Fruit fly (Drosophila melanogaster) whole organism, pupa: ENCODE data around the gene Rab14.

Experiments
- CG10348 ChIP-seq: fragments of 200-800 bp; sonication (Bioruptor generic); IDR thresholded peaks from 2 replicates; pipeline ENCODE4 v1.3.6; 2022; ENCODE audit warnings: missing biosample characterization, missing genetic modification characterization
- CG12605 ChIP-seq: fragments of 200-800 bp; sonication (Bioruptor generic); IDR thresholded peaks from 2 replicates; pipeline ENCODE4 v1.3.6; 2022; ENCODE audit warnings: missing biosample characterization, missing genetic modification characterization
- CG13204 ChIP-seq: fragments of 200-800 bp; sonication (Bioruptor generic); optimal IDR thresholded peaks from 2 replicates; lab custom pipeline; 2018; ENCODE audit warnings: missing biosample characterization, mild to moderate bottlenecking, missing genetic modification characterization, moderate library complexity
- CG14655 ChIP-seq: fragments of 200-800 bp; sonication (Bioruptor generic); optimal IDR thresholded peaks from 3 replicates; lab custom pipeline; 2017; ENCODE audit warnings: mild to moderate bottlenecking, missing biosample characterization, missing genetic modification reagents, missing genetic modification characterization
- CG15710 ChIP-seq: fragments of 200-800 bp; sonication (Bioruptor generic); optimal IDR thresholded peaks from 2 replicates; lab custom pipeline; 2018; ENCODE audit warnings: missing biosample characterization, mild to moderate bottlenecking, missing genetic modification characterization, moderate library complexity
- CG17806 ChIP-seq: fragments of 200-800 bp; sonication (Bioruptor generic); optimal IDR thresholded peaks from 2 replicates; lab custom pipeline; 2018; ENCODE audit warnings: missing biosample characterization, mild to moderate bottlenecking, missing genetic modification characterization, moderate library complexity
- CG32121 ChIP-seq: fragments of 200-800 bp; sonication (Bioruptor generic); IDR thresholded peaks from 2 replicates; pipeline ENCODE4 v1.3.6; 2022; ENCODE audit warnings: missing biosample characterization, missing genetic modification characterization
- CG34367 ChIP-seq: fragments of 200-800 bp; sonication (Bioruptor generic); optimal IDR thresholded peaks from 2 replicates; lab custom pipeline; 2018; ENCODE audit warnings: missing biosample characterization, mild to moderate bottlenecking, missing genetic modification characterization
- CG4496 ChIP-seq: fragments of 200-800 bp; sonication (Bioruptor generic); IDR thresholded peaks from 3 replicates; pipeline ENCODE4 v1.3.6; 2022; ENCODE audit warnings: missing biosample characterization, missing genetic modification characterization
- CG8159 ChIP-seq: fragments of 200-800 bp; sonication (Bioruptor generic); optimal IDR thresholded peaks from 3 replicates; lab custom pipeline; 2018; ENCODE audit warnings: missing biosample characterization, mild to moderate bottlenecking, missing genetic modification characterization, moderate library complexity
- CG8301 ChIP-seq: fragments of 200-800 bp; sonication (Bioruptor generic); optimal IDR thresholded peaks from 2 replicates; lab custom pipeline; 2018; ENCODE audit warnings: missing biosample characterization, mild to moderate bottlenecking, missing genetic modification characterization
- CG9948 ChIP-seq: fragments of 200-800 bp; sonication (Bioruptor generic); optimal IDR thresholded peaks from 2 replicates; lab custom pipeline; 2018; ENCODE audit warnings: missing biosample characterization, mild to moderate bottlenecking, missing genetic modification characterization, moderate library complexity
- D1 ChIP-seq: fragments of 200-800 bp; sonication (Bioruptor generic); optimal IDR thresholded peaks from 2 replicates; lab custom pipeline; 2018; ENCODE audit warnings: missing biosample characterization, mild to moderate bottlenecking, missing genetic modification characterization, moderate library complexity
- EcR ChIP-seq: fragments of 200-800 bp; sonication (Bioruptor generic); optimal IDR thresholded peaks from 3 replicates; lab custom pipeline; 2019; ENCODE audit warnings: missing biosample characterization, missing genetic modification characterization, mild to moderate bottlenecking, moderate library complexity, missing genetic modification reagents
- Ets98B ChIP-seq: fragments of 200-800 bp; sonication (Bioruptor generic); IDR thresholded peaks from 2 replicates; pipeline ENCODE4 v1.3.6; 2022; ENCODE audit warnings: missing biosample characterization, missing genetic modification characterization
- Pif1A ChIP-seq: fragments of 200-800 bp; sonication (Bioruptor generic); optimal IDR thresholded peaks from 3 replicates; lab custom pipeline; 2016; ENCODE audit warnings: missing biosample characterization, missing genetic modification characterization
- Pif1B ChIP-seq: fragments of 200-800 bp; sonication (Bioruptor generic); optimal IDR thresholded peaks from 3 replicates; lab custom pipeline; 2016; ENCODE audit warnings: missing biosample characterization, missing genetic modification characterization
- Snoo ChIP-seq: fragments of 200-800 bp; sonication (Bioruptor generic); optimal IDR thresholded peaks from 3 replicates; lab custom pipeline; 2017; ENCODE audit warnings: missing biosample characterization, mild to moderate bottlenecking, missing genetic modification characterization, inconsistent platforms
- fd96Ca ChIP-seq: fragments of 200-800 bp; sonication (Bioruptor generic); IDR thresholded peaks from 3 replicates; pipeline ENCODE4 v1.3.6; 2022; ENCODE audit warnings: missing biosample characterization, missing genetic modification characterization
- gl ChIP-seq: fragments of 200-800 bp; sonication (Bioruptor generic); optimal IDR thresholded peaks from 2 replicates; lab custom pipeline; 2018; ENCODE audit warnings: missing biosample characterization, mild to moderate bottlenecking, missing genetic modification characterization
- rn ChIP-seq: fragments of 200-800 bp; sonication (Bioruptor generic); IDR thresholded peaks from 2 replicates; pipeline ENCODE4 v1.3.6; 2022; ENCODE audit warnings: missing biosample characterization, missing genetic modification characterization

Rab14 gene

DNA sequence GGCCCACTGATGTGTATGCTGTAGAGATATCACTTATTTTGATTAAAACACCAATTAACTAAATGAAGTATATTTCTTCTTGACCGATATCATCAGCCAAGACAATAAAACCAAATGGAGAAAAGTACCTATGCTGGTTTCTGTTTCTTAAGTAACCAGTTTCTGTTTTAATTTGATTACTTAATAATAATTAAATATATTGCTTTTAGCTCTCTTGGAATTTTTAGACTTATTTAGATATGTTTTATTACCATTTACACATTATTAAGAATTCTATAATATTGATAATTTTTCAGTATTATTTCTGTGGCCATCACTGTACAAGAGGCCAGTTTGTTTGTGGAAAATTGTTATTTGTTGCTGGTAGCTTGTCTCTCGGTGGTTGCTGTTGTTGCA, 12.3 kb downstream of the Rab14 start:
- TF ChIP-seq fd96Ca: no peak
- peak; percentile 55 for TF ChIP-seq CG32121
- TF ChIP-seq EcR (GFP tag; lab: Kevin White, UChicago): no peak
- peak; percentile 75 for TF ChIP-seq CG9948 (tag; lab: Kevin White, UChicago)
- peak; percentile 91 for TF ChIP-seq CG14655 (GFP tag; lab: Kevin White, UChicago)
- TF ChIP-seq D1 (tag; lab: Kevin White, UChicago): peak; percentile 25
- TF ChIP-seq CG12605 (GFP tag; lab: Robert Waterston, UW): no peak
- no peak; the same call in 1 of the 2 replicates for TF ChIP-seq Ets98B (GFP tag; lab: Robert Waterston, UW)
- TF ChIP-seq CG10348 (GFP tag; lab: Robert Waterston, UW): 0 out of 2 replicates have a peak, but pooled peaks have one; percentile 6
- TF ChIP-seq CG8301: peak; percentile 85
- TF ChIP-seq Snoo: peak; percentile 63
- peak; percentile 80 for TF ChIP-seq Pif1B (GFP tag; lab: Kevin White, UChicago)
- peak; percentile 80 for TF ChIP-seq CG8159 (tag; lab: Kevin White, UChicago)
- TF ChIP-seq CG4496 (GFP tag; lab: Robert Waterston, UW): peak; percentile 72
- peak; percentile 37 for TF ChIP-seq Pif1A (GFP tag; lab: Kevin White, UChicago)
- TF ChIP-seq CG17806 (tag; lab: Kevin White, UChicago): peak; percentile 69
- TF ChIP-seq CG15710: no peak
- TF ChIP-seq CG34367 (tag; lab: Kevin White, UChicago): peak; percentile 60
- no peak for TF ChIP-seq gl
- 0 out of 2 replicates have a peak, but pooled peaks have one; percentile 30 for TF ChIP-seq rn (GFP tag; lab: Robert Waterston, UW)
- TF ChIP-seq CG13204 (GFP tag; lab: Kevin White, UChicago): peak; percentile 20

DNA sequence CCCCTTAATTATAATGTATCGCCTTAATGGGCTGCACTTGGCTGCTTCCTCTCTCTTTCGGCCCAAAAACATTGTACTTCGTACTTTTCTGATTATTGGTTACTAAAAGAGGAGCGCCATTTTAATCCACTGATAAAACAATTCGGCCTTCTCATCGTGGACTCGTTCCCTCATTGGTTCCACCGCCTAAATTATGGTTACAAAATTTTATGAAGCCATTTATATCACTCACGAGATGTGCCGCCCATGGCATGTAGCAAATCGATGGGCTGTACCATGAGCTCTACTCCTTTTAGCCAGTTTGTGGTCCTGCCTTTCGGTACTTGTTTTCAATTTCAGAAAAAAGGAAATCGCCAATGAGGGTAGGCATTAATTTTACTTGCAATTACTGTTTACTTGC, 13.9 kb downstream of the Rab14 start:
- TF ChIP-seq CG32121: no peak
- no peak for TF ChIP-seq CG14655 (GFP tag; lab: Kevin White, UChicago)
- no peak for TF ChIP-seq rn (GFP tag; lab: Robert Waterston, UW)
- no peak for TF ChIP-seq gl
- no peak for TF ChIP-seq D1 (tag; lab: Kevin White, UChicago)
- TF ChIP-seq Snoo: no peak

DNA sequence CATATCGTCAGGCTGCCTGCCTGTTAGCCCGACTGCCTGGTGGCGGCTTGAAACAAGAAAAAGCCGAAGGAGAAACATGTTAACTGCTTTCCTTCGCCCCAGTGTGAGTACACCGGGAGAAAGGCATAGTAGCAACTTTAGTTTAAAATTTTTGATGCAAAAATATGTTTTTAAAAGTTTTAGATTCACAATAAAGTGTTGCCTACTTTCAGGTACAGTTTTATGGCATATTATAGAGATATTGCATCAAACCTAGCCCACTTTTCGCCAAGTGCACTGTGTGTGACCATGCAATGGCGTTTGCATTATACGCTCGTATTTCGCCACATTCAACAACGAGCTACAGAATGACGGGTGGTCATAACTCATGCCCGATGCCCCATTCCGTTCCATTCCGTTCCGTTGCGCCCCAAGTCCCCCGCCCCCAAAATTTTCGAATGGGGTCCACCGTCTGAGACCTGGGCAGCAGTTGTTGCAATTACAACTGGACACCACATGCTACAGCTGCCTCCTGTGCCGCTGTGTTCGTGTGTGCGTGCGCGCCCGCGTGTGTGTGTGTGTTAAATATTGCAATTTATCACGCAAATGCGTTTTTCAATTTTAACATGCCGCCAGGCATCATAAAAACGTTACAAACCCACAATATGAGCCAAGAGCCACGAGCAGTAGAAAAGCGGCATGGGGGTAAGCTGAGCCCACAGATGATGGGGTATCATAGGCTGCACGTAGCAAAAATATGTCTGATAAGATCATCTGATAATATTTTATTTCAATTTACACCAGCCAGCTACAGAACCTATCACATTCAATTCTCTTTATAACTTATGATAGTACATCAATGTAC, 15.2 kb downstream of the Rab14 start:
- TF ChIP-seq CG14655 (GFP tag; lab: Kevin White, UChicago): peak; percentile 96
- peak; percentile 90 for TF ChIP-seq rn (GFP tag; lab: Robert Waterston, UW)
- TF ChIP-seq CG9948 (tag; lab: Kevin White, UChicago): peak; percentile 94
- TF ChIP-seq CG34367 (tag; lab: Kevin White, UChicago): peak; percentile 93
- TF ChIP-seq CG4496 (GFP tag; lab: Robert Waterston, UW): peak; percentile 97
- peak; percentile 94 for TF ChIP-seq Snoo
- no peak; the same call in 1 of the 2 replicates for TF ChIP-seq CG10348 (GFP tag; lab: Robert Waterston, UW)
- peak; percentile 98 for TF ChIP-seq Pif1A (GFP tag; lab: Kevin White, UChicago)
- peak; percentile 60 for TF ChIP-seq Pif1B (GFP tag; lab: Kevin White, UChicago)
- peak; percentile 91 for TF ChIP-seq gl
- TF ChIP-seq CG17806 (tag; lab: Kevin White, UChicago): peak; percentile 94
- peak; percentile 90 for TF ChIP-seq CG15710
- TF ChIP-seq EcR (GFP tag; lab: Kevin White, UChicago): no peak
- TF ChIP-seq fd96Ca: peak; percentile 98
- peak; percentile 79 for TF ChIP-seq CG13204 (GFP tag; lab: Kevin White, UChicago)
- TF ChIP-seq CG12605 (GFP tag; lab: Robert Waterston, UW): peak; percentile 96
- peak; percentile 93 for TF ChIP-seq CG8159 (tag; lab: Kevin White, UChicago)
- TF ChIP-seq D1 (tag; lab: Kevin White, UChicago): peak; percentile 66
- peak; percentile 96 for TF ChIP-seq CG8301
- peak; percentile 97 for TF ChIP-seq CG32121
- peak; percentile 97 for TF ChIP-seq Ets98B (GFP tag; lab: Robert Waterston, UW)

DNA sequence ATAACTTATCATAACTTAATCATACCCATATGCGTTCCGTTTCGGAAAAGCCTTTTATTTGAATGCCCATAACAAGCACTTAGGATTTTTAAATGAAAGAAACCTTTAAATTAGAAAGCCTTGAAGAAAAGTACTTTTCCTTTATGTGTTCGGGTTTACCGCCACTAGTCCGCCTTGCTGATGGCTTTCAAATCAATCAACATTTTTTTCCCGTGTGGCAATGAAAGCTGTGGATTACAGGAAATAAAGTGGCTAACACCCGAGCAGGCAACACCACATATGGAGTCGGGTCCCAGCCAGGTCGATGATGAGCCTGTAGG, 15.8 kb downstream of the Rab14 start:
- TF ChIP-seq CG9948 (tag; lab: Kevin White, UChicago) (peak; percentile 34), CG14655 (GFP tag; lab: Kevin White, UChicago) (peak; percentile 70), CG32121 (no peak), CG8301 (peak; percentile 46), CG17806 (tag; lab: Kevin White, UChicago) (peak; percentile 5), CG34367 (tag; lab: Kevin White, UChicago) (peak; percentile 17), CG13204 (GFP tag; lab: Kevin White, UChicago) (no peak), CG8159 (tag; lab: Kevin White, UChicago) (peak; percentile 16), Pif1A (GFP tag; lab: Kevin White, UChicago) (peak; percentile 26)

DNA sequence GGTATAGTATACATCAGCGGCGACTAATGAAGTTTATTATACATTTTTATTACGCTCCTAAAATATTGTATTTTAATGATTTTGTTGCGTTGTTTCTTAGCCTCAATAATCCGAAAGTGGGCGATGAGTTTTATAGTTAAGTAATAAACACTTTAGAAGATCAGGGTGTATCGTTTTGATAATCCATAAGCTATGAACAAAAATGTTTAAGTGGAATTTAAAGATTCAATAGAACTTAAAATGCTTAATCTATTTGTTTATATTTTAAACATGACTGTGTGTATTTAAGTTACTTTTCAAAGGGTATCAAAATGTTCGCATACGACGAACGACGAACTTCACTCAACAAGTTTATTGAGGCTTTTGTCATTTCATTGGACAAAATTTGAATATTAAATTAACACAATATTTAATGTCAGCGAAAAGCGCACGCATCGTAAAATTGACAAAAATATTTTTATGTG, 17.3 kb downstream of the Rab14 start:
- TF ChIP-seq Ets98B (GFP tag; lab: Robert Waterston, UW): no peak
- peak; percentile 0 for TF ChIP-seq Pif1A (GFP tag; lab: Kevin White, UChicago)
- TF ChIP-seq CG34367 (tag; lab: Kevin White, UChicago): no peak
- 0 out of 2 replicates have a peak, but pooled peaks have one; percentile 4 for TF ChIP-seq CG12605 (GFP tag; lab: Robert Waterston, UW)
- no peak for TF ChIP-seq CG17806 (tag; lab: Kevin White, UChicago)
